Fruit fly (Drosophila melanogaster) whole organism, prepupa: Measurements from ENCODE around the gene CG7728.

Experiments used
- CG31627 ChIP-seq: fragments of 200-800 bp; sonication (Bioruptor generic); optimal IDR thresholded peaks from 3 replicates; lab custom pipeline; 2016; ENCODE audit warnings: missing biosample characterization, missing genetic modification characterization
- CG6163 ChIP-seq: fragments of 200-800 bp; sonication (Bioruptor generic); IDR thresholded peaks from 3 replicates; pipeline ENCODE4 v1.3.6; 2022; ENCODE audit warnings: missing biosample characterization, missing genetic modification characterization
- CG6854 ChIP-seq: fragments of 200-800 bp; sonication (Bioruptor generic); optimal IDR thresholded peaks from 2 replicates; lab custom pipeline; 2017; ENCODE audit warnings: missing biosample characterization, mild to moderate bottlenecking, missing genetic modification characterization
- CG8632 ChIP-seq: fragments of 200-800 bp; sonication (Bioruptor generic); optimal IDR thresholded peaks from 3 replicates; lab custom pipeline; 2016; ENCODE audit warnings: missing biosample characterization, missing genetic modification characterization
- Ets96B ChIP-seq: fragments of 200-800 bp; optimal IDR thresholded peaks from 2 replicates; lab custom pipeline; 2019; ENCODE audit warnings: missing biosample characterization, mild to moderate bottlenecking, missing genetic modification characterization, moderate library complexity
- Sox102F ChIP-seq: fragments of 200-800 bp; sonication (Bioruptor generic); optimal IDR thresholded peaks from 2 replicates; lab custom pipeline; 2016; ENCODE audit warnings: missing biosample characterization, mild to moderate bottlenecking, missing genetic modification characterization
- acj6 ChIP-seq: fragments of 200-800 bp; sonication (Bioruptor generic); optimal IDR thresholded peaks from 3 replicates; lab custom pipeline; 2016; ENCODE audit warnings: missing biosample characterization, missing genetic modification characterization
- lz ChIP-seq: fragments of 200-800 bp; sonication (Bioruptor generic); optimal IDR thresholded peaks from 3 replicates; lab custom pipeline; 2016; ENCODE audit warnings: missing biosample characterization, missing genetic modification characterization

- TF ChIP-seq CG8632 (peak; percentile 5), Sox102F (GFP tag; lab: Kevin White, UChicago) (no peak), acj6 (GFP tag; lab: Kevin White, UChicago) (no peak), lz (GFP tag; lab: Kevin White, UChicago) (no peak), CG6163 (GFP tag; lab: Robert Waterston, UW) (no peak), CG31627 (no peak), Ets96B (tag; lab: Kevin White, UChicago) (no peak), CG6854 (GFP tag; lab: Kevin White, UChicago) (no peak)
Observed at dm6 chr3L:17052388-17052905, 36.1 kb downstream of the CG7728 start.
